Worm (Caenorhabditis elegans) whole organism, midembryonic: ENCODE measurements around the gene srr-9.
"Not testable (repeated sequence)": the region's sequence is repeated elsewhere in the genome, so short reads cannot be mapped to it uniquely, and the experiment has no call there.

Experiments used
- T22C8.4 ChIP-seq: fragments of 200-800 bp; sonication (Bioruptor generic); IDR thresholded peaks from 2 replicates; pipeline ENCODE4 v1.3.6; 2022; ENCODE audit warnings: missing genetic modification characterization, missing compliant biosample characterization
- cog-1 ChIP-seq: sonication (generic microtip); optimal IDR thresholded peaks from 2 replicates; lab custom pipeline; 2016; ENCODE audit warnings: missing genetic modification characterization, missing compliant biosample characterization
- flt-1 ChIP-seq: fragments of 200-800 bp; sonication (Bioruptor generic); IDR thresholded peaks from 2 replicates; pipeline ENCODE4 v1.3.6; 2022; ENCODE audit warnings: missing genetic modification characterization, missing compliant biosample characterization
- klf-2 ChIP-seq: fragments of 200-800 bp; sonication (Bioruptor generic); conservative IDR thresholded peaks from 2 replicates; pipeline ENCODE4 v1.3.6; 2022; ENCODE audit warnings: missing genetic modification reagents, missing genetic modification characterization, missing compliant biosample characterization
- med-1 ChIP-seq: sonication (generic microtip); optimal IDR thresholded peaks from 2 replicates; lab custom pipeline; 2017; ENCODE audit warnings: missing genetic modification characterization, mild to moderate bottlenecking, missing compliant biosample characterization, antibody characterized with exemption, missing genetic modification reagents; ENCODE audit not compliant: insufficient read depth
- tab-1 ChIP-seq: fragments of 200-800 bp; sonication (Bioruptor generic); IDR thresholded peaks from 2 replicates; pipeline ENCODE4 v1.3.6; 2022; ENCODE audit warnings: missing genetic modification characterization, missing compliant biosample characterization
- ztf-23 ChIP-seq: fragments of 200-800 bp; sonication (Bioruptor generic); IDR thresholded peaks from 2 replicates; pipeline ENCODE4 v1.3.6; 2022; ENCODE audit warnings: missing genetic modification reagents, missing genetic modification characterization, missing compliant biosample characterization

ce11 chrV:7703536-7703935 lies 34.3 kb upstream of the srr-9 start, which contains the start of gene srsx-40:
- not testable (repeated sequence) for TF ChIP-seq klf-2 (GFP tag; lab: Robert Waterston, UW); med-1; T22C8.4 (GFP tag; lab: Robert Waterston, UW); flt-1 (GFP tag; lab: Robert Waterston, UW); tab-1 (GFP tag; lab: Robert Waterston, UW); cog-1 (tag; lab: Kevin White, UChicago); ztf-23
